Worm (Caenorhabditis elegans) whole organism, late embryonic: Measurements from ENCODE around the gene rpl-36.

ENCODE experiments used
- C38D4.7 ChIP-seq: fragments of 200-800 bp; sonication (Bioruptor generic); optimal IDR thresholded peaks from 2 replicates; lab custom pipeline; 2018; ENCODE audit warnings: mild to moderate bottlenecking, missing genetic modification characterization, moderate library complexity, missing compliant biosample characterization
- F13H6.1 ChIP-seq: sonication (generic microtip); optimal IDR thresholded peaks from 2 replicates; lab custom pipeline; 2016; ENCODE audit warnings: missing genetic modification characterization, missing compliant biosample characterization
- K02D7.2 ChIP-seq: sonication (generic microtip); optimal IDR thresholded peaks from 2 replicates; lab custom pipeline; 2017; ENCODE audit warnings: mild to moderate bottlenecking, missing genetic modification characterization, missing compliant biosample characterization
- K09A11.1 ChIP-seq: sonication (generic microtip); optimal IDR thresholded peaks from 2 replicates; lab custom pipeline; 2017; ENCODE audit warnings: antibody characterized with exemption, mild to moderate bottlenecking, missing genetic modification characterization, missing compliant biosample characterization; ENCODE audit not compliant: insufficient read depth
- T23F11.4 ChIP-seq: fragments of 200-800 bp; sonication (Bioruptor generic); optimal IDR thresholded peaks from 2 replicates; lab custom pipeline; 2018; ENCODE audit warnings: mild to moderate bottlenecking, missing genetic modification characterization, missing compliant biosample characterization
- Y22D7AL.16 ChIP-seq: sonication (generic microtip); optimal IDR thresholded peaks from 2 replicates; lab custom pipeline; 2016; ENCODE audit warnings: missing genetic modification characterization, missing compliant biosample characterization
- ahr-1 ChIP-seq: sonication (generic microtip); optimal IDR thresholded peaks from 2 replicates; lab custom pipeline; 2016; ENCODE audit warnings: missing genetic modification characterization, missing compliant biosample characterization
- ama-1 ChIP-seq: fragments of 150-350 bp; optimal IDR thresholded peaks from 2 replicates; lab custom pipeline; 2014
- ceh-18 ChIP-seq: sonication (generic microtip); optimal IDR thresholded peaks from 2 replicates; lab custom pipeline; 2016; ENCODE audit warnings: missing genetic modification characterization, missing compliant biosample characterization
- ceh-2 ChIP-seq: sonication (generic microtip); optimal IDR thresholded peaks from 2 replicates; lab custom pipeline; 2016; ENCODE audit warnings: missing genotype, missing genetic modification characterization, missing compliant biosample characterization
- ceh-22 ChIP-seq: sonication (generic microtip); optimal IDR thresholded peaks from 2 replicates; lab custom pipeline; 2017; ENCODE audit warnings: missing biosample characterization, missing genetic modification characterization
- ceh-30 ChIP-seq: fragments of 150-350 bp; optimal IDR thresholded peaks from 2 replicates; lab custom pipeline; 2014; ENCODE audit warnings: missing biosample characterization, missing genetic modification characterization
- ceh-31 ChIP-seq: sonication (generic microtip); optimal IDR thresholded peaks from 2 replicates; lab custom pipeline; 2016; ENCODE audit warnings: missing genetic modification characterization, missing compliant biosample characterization
- ceh-45 ChIP-seq: fragments of 200-800 bp; sonication (Bioruptor generic); IDR thresholded peaks from 2 replicates; pipeline ENCODE4 v1.3.6; 2022; ENCODE audit warnings: missing genetic modification reagents, missing genetic modification characterization, missing compliant biosample characterization
- ceh-48 ChIP-seq: sonication (generic microtip); optimal IDR thresholded peaks from 2 replicates; lab custom pipeline; 2016; ENCODE audit warnings: missing genetic modification characterization, inconsistent platforms, missing compliant biosample characterization
- dmd-4 ChIP-seq: sonication (generic microtip); optimal IDR thresholded peaks from 2 replicates; lab custom pipeline; 2016; ENCODE audit warnings: borderline replicate concordance, missing genetic modification characterization, missing compliant biosample characterization
- dve-1 ChIP-seq: sonication (generic microtip); optimal IDR thresholded peaks from 2 replicates; lab custom pipeline; 2017; ENCODE audit warnings: antibody characterized with exemption, mild to moderate bottlenecking, missing genetic modification characterization, missing compliant biosample characterization
- elt-2 ChIP-seq: sonication (generic microtip); optimal IDR thresholded peaks from 2 replicates; lab custom pipeline; 2016; ENCODE audit warnings: missing genetic modification reagents, missing genetic modification characterization, missing compliant biosample characterization
- ets-4 ChIP-seq: sonication (generic microtip); optimal IDR thresholded peaks from 2 replicates; lab custom pipeline; 2016; ENCODE audit warnings: missing genetic modification characterization, missing compliant biosample characterization
- eyg-1 ChIP-seq: sonication (generic microtip); optimal IDR thresholded peaks from 2 replicates; lab custom pipeline; 2016; ENCODE audit warnings: missing genotype, missing genetic modification characterization, missing compliant biosample characterization
- hlh-30 ChIP-seq: sonication (generic microtip); optimal IDR thresholded peaks from 2 replicates; lab custom pipeline; 2017; ENCODE audit warnings: antibody characterized with exemption, missing genetic modification characterization, missing compliant biosample characterization; ENCODE audit not compliant: insufficient read depth
- hlh-6 ChIP-seq: sonication (generic microtip); optimal IDR thresholded peaks from 2 replicates; lab custom pipeline; 2016; ENCODE audit warnings: missing genotype, missing genetic modification characterization, missing compliant biosample characterization
- hlh-8 ChIP-seq: sonication (generic microtip); optimal IDR thresholded peaks from 2 replicates; lab custom pipeline; 2016; ENCODE audit warnings: missing genotype, missing genetic modification characterization, missing compliant biosample characterization
- lin-11 ChIP-seq: fragments of 200-800 bp; sonication (Bioruptor generic); optimal IDR thresholded peaks from 2 replicates; lab custom pipeline; 2018; ENCODE audit warnings: mild to moderate bottlenecking, missing genetic modification characterization, missing compliant biosample characterization
- nhr-11 ChIP-seq: fragments of 150-350 bp; optimal IDR thresholded peaks from 2 replicates; lab custom pipeline; 2014; ENCODE audit warnings: missing biosample characterization, missing genetic modification characterization
- npax-4 ChIP-seq: sonication (generic microtip); optimal IDR thresholded peaks from 2 replicates; lab custom pipeline; 2016; ENCODE audit warnings: missing genetic modification characterization, missing compliant biosample characterization
- pag-3 ChIP-seq: sonication (generic microtip); optimal IDR thresholded peaks from 2 replicates; lab custom pipeline; 2016; ENCODE audit warnings: missing compliant biosample characterization, missing genetic modification characterization, borderline replicate concordance
- pax-1 ChIP-seq: fragments of 150-350 bp; optimal IDR thresholded peaks from 2 replicates; lab custom pipeline; 2014; ENCODE audit warnings: missing biosample characterization, missing genetic modification characterization
- pha-4 ChIP-seq: fragments of 150-350 bp; optimal IDR thresholded peaks from 2 replicates; lab custom pipeline; 2018; ENCODE audit warnings: missing biosample characterization, missing genetic modification reagents, missing genetic modification characterization
- pqm-1 ChIP-seq: sonication (generic microtip); optimal IDR thresholded peaks from 2 replicates; lab custom pipeline; 2016; ENCODE audit warnings: missing genetic modification characterization, missing compliant biosample characterization
- sdc-2 ChIP-seq: sonication (generic microtip); optimal IDR thresholded peaks from 2 replicates; lab custom pipeline; 2016; ENCODE audit warnings: missing genotype, missing genetic modification characterization, missing compliant biosample characterization
- syd-9 ChIP-seq: sonication (generic microtip); optimal IDR thresholded peaks from 2 replicates; lab custom pipeline; 2016; ENCODE audit warnings: mild to moderate bottlenecking, missing genetic modification characterization, moderate library complexity, missing compliant biosample characterization
- tbx-2 ChIP-seq: sonication (generic microtip); optimal IDR thresholded peaks from 2 replicates; lab custom pipeline; 2016; ENCODE audit warnings: missing genetic modification characterization, missing compliant biosample characterization
- tbx-7 ChIP-seq: sonication (generic microtip); optimal IDR thresholded peaks from 2 replicates; lab custom pipeline; 2016; ENCODE audit warnings: missing genotype, missing genetic modification characterization, missing compliant biosample characterization
- unc-42 ChIP-seq: sonication (generic microtip); optimal IDR thresholded peaks from 2 replicates; lab custom pipeline; 2016; ENCODE audit warnings: missing genotype, missing genetic modification characterization, missing compliant biosample characterization
- unc-55 ChIP-seq: sonication (generic microtip); optimal IDR thresholded peaks from 2 replicates; lab custom pipeline; 2017; ENCODE audit warnings: missing biosample characterization, missing genetic modification reagents, missing genetic modification characterization
- unc-86 ChIP-seq: sonication (generic microtip); optimal IDR thresholded peaks from 2 replicates; lab custom pipeline; 2016; ENCODE audit warnings: missing genetic modification characterization, missing compliant biosample characterization
- zip-5 ChIP-seq: sonication (generic microtip); optimal IDR thresholded peaks from 2 replicates; lab custom pipeline; 2016; ENCODE audit warnings: missing genetic modification characterization, missing compliant biosample characterization
- ztf-16 ChIP-seq: sonication (generic microtip); optimal IDR thresholded peaks from 2 replicates; lab custom pipeline; 2017; ENCODE audit warnings: missing genetic modification characterization, missing compliant biosample characterization

rpl-36 gene

ce11 chrIII:7155631-7156030 is 24.4 kb upstream of the rpl-36 start (continued):
- peak; percentile 35 for TF ChIP-seq dmd-4 (tag; lab: Kevin White, UChicago)
- no peak for TF ChIP-seq tbx-7
- peak; percentile 83 for TF ChIP-seq ceh-31 (tag; lab: Kevin White, UChicago)
- peak; percentile 3 for TF ChIP-seq zip-5 (tag; lab: Kevin White, UChicago)
- TF ChIP-seq hlh-8 (tag; lab: Kevin White, UChicago), result peak; percentile 57
- TF ChIP-seq F13H6.1 (tag; lab: Kevin White, UChicago), result peak; percentile 16
- TF ChIP-seq pqm-1, result peak; percentile 71
- TF ChIP-seq C38D4.7 (GFP tag; lab: Kevin White, UChicago), result no peak
- TF ChIP-seq npax-4 (tag; lab: Kevin White, UChicago), result no peak
- TF ChIP-seq tbx-2, result peak; percentile 89
- TF ChIP-seq K09A11.1 (tag; lab: Kevin White, UChicago), result peak; percentile 65
- no peak for TF ChIP-seq eyg-1 (tag; lab: Kevin White, UChicago)
- TF ChIP-seq elt-2 (tag; lab: Kevin White, UChicago), result no peak
- no peak for TF ChIP-seq ceh-30 (tag; lab: Kevin White, UChicago)
- no peak for TF ChIP-seq ceh-22
- TF ChIP-seq hlh-30 (tag; lab: Kevin White, UChicago), result peak; percentile 98
- TF ChIP-seq T23F11.4, result no peak
- TF ChIP-seq ceh-18 (tag; lab: Kevin White, UChicago), result peak; percentile 90
- peak; percentile 65 for TF ChIP-seq unc-42 (tag; lab: Kevin White, UChicago)
- TF ChIP-seq Y22D7AL.16 (tag; lab: Kevin White, UChicago), result no peak
- TF ChIP-seq ets-4 (tag; lab: Kevin White, UChicago), result peak; percentile 68
- peak; percentile 30 for TF ChIP-seq ceh-2
- TF ChIP-seq unc-86 (tag; lab: Kevin White, UChicago), result peak; percentile 32
- TF ChIP-seq, all 69 proteins: peak for 30

ce11 chrIII:7158709-7159108 is 21.3 kb upstream of the rpl-36 start, which contains the start of gene nuo-4:
Gene nuo-4, minus strand, starts transcription at chrIII:7158809.
- TF ChIP-seq lin-11 (tag; lab: Kevin White, UChicago), result no peak
- no peak for TF ChIP-seq tbx-2
- TF ChIP-seq pax-1 (tag; lab: Kevin White, UChicago), result no peak
- no peak for TF ChIP-seq Y22D7AL.16 (tag; lab: Kevin White, UChicago)
- TF ChIP-seq hlh-6 (tag; lab: Kevin White, UChicago), result no peak
- TF ChIP-seq tbx-7, result no peak
- TF ChIP-seq unc-55 (GFP tag; lab: Kevin White, UChicago), result no peak
- TF ChIP-seq F13H6.1 (tag; lab: Kevin White, UChicago), result no peak
- no peak for TF ChIP-seq dve-1 (tag; lab: Kevin White, UChicago)
- no peak for TF ChIP-seq pag-3 (tag; lab: Kevin White, UChicago)
- no peak for TF ChIP-seq hlh-30 (tag; lab: Kevin White, UChicago)
- TF ChIP-seq ztf-16 (tag; lab: Kevin White, UChicago), result no peak
- no peak for TF ChIP-seq pha-4 (tag; lab: Kevin White, UChicago)
- TF ChIP-seq ahr-1 (tag; lab: Kevin White, UChicago), result no peak
- TF ChIP-seq unc-86 (tag; lab: Kevin White, UChicago), result no peak
- TF ChIP-seq, all 69 proteins: peak for 0

- TF ChIP-seq ama-1 (lab: Kevin White, UChicago) (no peak), syd-9 (no peak), ets-4 (tag; lab: Kevin White, UChicago) (no peak), K02D7.2 (tag; lab: Kevin White, UChicago) (no peak), ceh-45 (no peak), unc-55 (GFP tag; lab: Kevin White, UChicago) (no peak), sdc-2 (no peak), ceh-31 (tag; lab: Kevin White, UChicago) (no peak), pax-1 (tag; lab: Kevin White, UChicago) (no peak), ceh-48 (tag; lab: Kevin White, UChicago) (no peak), nhr-11 (tag; lab: Kevin White, UChicago) (no peak), tbx-2 (no peak)
These were observed 20.8 kb upstream of the rpl-36 start for ce11 chrIII:7159246-7159645.
